Worm (Caenorhabditis elegans) whole organism, midembryonic: Measurements from ENCODE around the gene T23F11.6.

Experiments used
- T22C8.4 ChIP-seq: fragments of 200-800 bp; sonication (Bioruptor generic); IDR thresholded peaks from 2 replicates; pipeline ENCODE4 v1.3.6; 2022; ENCODE audit warnings: missing genetic modification characterization, missing compliant biosample characterization
- cog-1 ChIP-seq: sonication (generic microtip); optimal IDR thresholded peaks from 2 replicates; lab custom pipeline; 2016; ENCODE audit warnings: missing genetic modification characterization, missing compliant biosample characterization
- flt-1 ChIP-seq: fragments of 200-800 bp; sonication (Bioruptor generic); IDR thresholded peaks from 2 replicates; pipeline ENCODE4 v1.3.6; 2022; ENCODE audit warnings: missing genetic modification characterization, missing compliant biosample characterization
- klf-2 ChIP-seq: fragments of 200-800 bp; sonication (Bioruptor generic); conservative IDR thresholded peaks from 2 replicates; pipeline ENCODE4 v1.3.6; 2022; ENCODE audit warnings: missing genetic modification reagents, missing genetic modification characterization, missing compliant biosample characterization
- med-1 ChIP-seq: sonication (generic microtip); optimal IDR thresholded peaks from 2 replicates; lab custom pipeline; 2017; ENCODE audit warnings: missing genetic modification characterization, mild to moderate bottlenecking, missing compliant biosample characterization, antibody characterized with exemption, missing genetic modification reagents; ENCODE audit not compliant: insufficient read depth
- ref-1 ChIP-seq: fragments of 200-800 bp; sonication (Bioruptor generic); conservative IDR thresholded peaks from 2 replicates; pipeline ENCODE4 v1.3.6; 2022; ENCODE audit warnings: missing genetic modification reagents, missing genetic modification characterization, missing compliant biosample characterization
- tab-1 ChIP-seq: fragments of 200-800 bp; sonication (Bioruptor generic); IDR thresholded peaks from 2 replicates; pipeline ENCODE4 v1.3.6; 2022; ENCODE audit warnings: missing genetic modification characterization, missing compliant biosample characterization
- ztf-23 ChIP-seq: fragments of 200-800 bp; sonication (Bioruptor generic); IDR thresholded peaks from 2 replicates; pipeline ENCODE4 v1.3.6; 2022; ENCODE audit warnings: missing genetic modification reagents, missing genetic modification characterization, missing compliant biosample characterization
- ztf-29 ChIP-seq: fragments of 200-800 bp; sonication (Bioruptor generic); IDR thresholded peaks from 2 replicates; pipeline ENCODE4 v1.3.6; 2022; ENCODE audit warnings: missing genetic modification reagents, missing genetic modification characterization, missing compliant biosample characterization

DNA sequence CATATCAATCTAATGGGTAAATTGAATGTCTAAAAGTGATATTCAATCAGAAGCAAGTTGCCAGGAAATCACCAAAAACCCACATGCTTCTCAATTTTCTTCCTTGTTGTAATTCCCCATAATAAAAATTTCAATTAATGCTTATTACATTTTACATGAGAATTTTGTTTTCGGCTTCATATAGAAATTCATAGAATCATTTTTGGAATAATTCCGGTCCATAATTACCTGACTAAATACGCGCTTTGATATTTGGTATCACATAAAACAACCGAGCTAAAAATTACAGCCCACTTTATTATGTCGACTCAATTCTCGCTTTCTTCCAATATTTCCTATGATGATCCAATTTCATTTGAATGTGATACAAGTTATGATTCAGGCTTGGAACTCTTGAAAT, 24.2 kb upstream of the T23F11.6 start, which contains the start of gene srg-13:
- no peak for TF ChIP-seq med-1 (GFP tag; lab: Kevin White, UChicago)
- TF ChIP-seq ref-1 = no peak
- no peak for TF ChIP-seq cog-1 (tag; lab: Kevin White, UChicago)
- TF ChIP-seq ztf-29 (GFP tag; lab: Robert Waterston, UW) = no peak
- no peak for TF ChIP-seq tab-1
- TF ChIP-seq flt-1 (GFP tag; lab: Robert Waterston, UW) = no peak
- TF ChIP-seq T22C8.4 = no peak
- TF ChIP-seq klf-2 = no peak
- no peak for TF ChIP-seq ztf-23 (GFP tag; lab: Robert Waterston, UW)
